Worm (Caenorhabditis elegans) whole organism, mixed stage, embryonic: Measurements from ENCODE around the gene noca-2.

Experiments used
- bed-3 ChIP-seq: fragments of 200-800 bp; sonication (Bioruptor generic); optimal IDR thresholded peaks from 3 replicates; lab custom pipeline; 2018; ENCODE audit warnings: mild to moderate bottlenecking, missing genetic modification characterization, moderate library complexity, missing compliant biosample characterization
- ceh-39 ChIP-seq: fragments of 150-350 bp; optimal IDR thresholded peaks from 2 replicates; lab custom pipeline; 2014; ENCODE audit warnings: missing biosample characterization, missing genetic modification characterization
- ceh-43 ChIP-seq: fragments of 200-800 bp; sonication (Bioruptor generic); optimal IDR thresholded peaks from 2 replicates; lab custom pipeline; 2018; ENCODE audit warnings: mild to moderate bottlenecking, missing genetic modification characterization, moderate library complexity, missing compliant biosample characterization
- ceh-83 ChIP-seq: fragments of 200-800 bp; sonication (Bioruptor generic); optimal IDR thresholded peaks from 2 replicates; lab custom pipeline; 2018; ENCODE audit warnings: mild to moderate bottlenecking, missing genetic modification characterization, missing compliant biosample characterization
- ces-1 ChIP-seq: fragments of 150-350 bp; optimal IDR thresholded peaks from 2 replicates; lab custom pipeline; 2014; ENCODE audit warnings: missing biosample characterization, missing genetic modification reagents, missing genetic modification characterization
- cnd-1 ChIP-seq: fragments of 200-800 bp; sonication (Bioruptor generic); optimal IDR thresholded peaks from 2 replicates; lab custom pipeline; 2018; ENCODE audit warnings: mild to moderate bottlenecking, missing genetic modification characterization, missing compliant biosample characterization
- drap-1 ChIP-seq: fragments of 200-800 bp; sonication (Bioruptor generic); optimal IDR thresholded peaks from 3 replicates; lab custom pipeline; 2018; ENCODE audit warnings: mild to moderate bottlenecking, missing genetic modification characterization, missing compliant biosample characterization
- elt-1 ChIP-seq: sonication (generic microtip); optimal IDR thresholded peaks from 2 replicates; lab custom pipeline; 2017; ENCODE audit warnings: missing genetic modification characterization, mild to moderate bottlenecking, missing compliant biosample characterization, antibody characterized with exemption, moderate library complexity, borderline replicate concordance; ENCODE audit not compliant: insufficient read depth
- elt-3 ChIP-seq: fragments of 150-350 bp; optimal IDR thresholded peaks from 2 replicates; lab custom pipeline; 2014; ENCODE audit warnings: missing biosample characterization, missing genetic modification characterization
- flh-1 ChIP-seq: fragments of 200-800 bp; sonication (Bioruptor generic); optimal IDR thresholded peaks from 2 replicates; lab custom pipeline; 2018; ENCODE audit warnings: mild to moderate bottlenecking, missing genetic modification characterization, moderate library complexity, missing compliant biosample characterization
- ham-2 ChIP-seq: fragments of 200-800 bp; sonication (Bioruptor generic); optimal IDR thresholded peaks from 2 replicates; lab custom pipeline; 2018; ENCODE audit warnings: mild to moderate bottlenecking, missing genetic modification characterization, missing compliant biosample characterization
- hlh-1 ChIP-seq: fragments of 150-350 bp; optimal IDR thresholded peaks from 2 replicates; lab custom pipeline; 2014; ENCODE audit warnings: missing biosample characterization, missing genetic modification reagents, missing genetic modification characterization
- lin-32 ChIP-seq: fragments of 200-800 bp; sonication (Bioruptor generic); optimal IDR thresholded peaks from 2 replicates; lab custom pipeline; 2018; ENCODE audit warnings: mild to moderate bottlenecking, missing genetic modification characterization, missing compliant biosample characterization
- lsy-2 ChIP-seq: fragments of 150-350 bp; optimal IDR thresholded peaks from 2 replicates; lab custom pipeline; 2014; ENCODE audit warnings: missing biosample characterization, missing genetic modification characterization
- mab-5 ChIP-seq: fragments of 150-350 bp; optimal IDR thresholded peaks from 2 replicates; lab custom pipeline; 2014; ENCODE audit warnings: missing biosample characterization, missing genetic modification characterization
- mep-1 ChIP-seq: fragments of 150-350 bp; optimal IDR thresholded peaks from 2 replicates; lab custom pipeline; 2017; ENCODE audit warnings: missing biosample characterization, missing genetic modification reagents, missing genetic modification characterization, inconsistent platforms
- mls-2 ChIP-seq: sonication (generic microtip); optimal IDR thresholded peaks from 2 replicates; lab custom pipeline; 2016; ENCODE audit warnings: mild to moderate bottlenecking, missing genetic modification characterization, moderate library complexity, missing compliant biosample characterization
- nhr-12 ChIP-seq: fragments of 150-350 bp; optimal IDR thresholded peaks from 2 replicates; lab custom pipeline; 2014; ENCODE audit warnings: missing biosample characterization, missing genetic modification characterization
- nhr-2 ChIP-seq: fragments of 150-350 bp; optimal IDR thresholded peaks from 2 replicates; lab custom pipeline; 2014; ENCODE audit warnings: missing biosample characterization, missing genetic modification characterization
- nhr-237 ChIP-seq: fragments of 150-350 bp; optimal IDR thresholded peaks from 2 replicates; lab custom pipeline; 2014; ENCODE audit warnings: missing biosample characterization, missing genetic modification characterization
- nhr-76 ChIP-seq: sonication (generic microtip); optimal IDR thresholded peaks from 2 replicates; lab custom pipeline; 2017; ENCODE audit warnings: missing biosample characterization, missing genetic modification characterization
- pha-4 ChIP-seq: fragments of 150-350 bp; optimal IDR thresholded peaks from 2 replicates; lab custom pipeline; 2018; ENCODE audit warnings: missing biosample characterization, missing genetic modification reagents, missing genetic modification characterization
- sem-2 ChIP-seq: fragments of 200-800 bp; sonication (Bioruptor generic); optimal IDR thresholded peaks from 2 replicates; lab custom pipeline; 2018; ENCODE audit warnings: mild to moderate bottlenecking, missing genetic modification characterization, missing compliant biosample characterization
- snpc-4 ChIP-seq: fragments of 150-350 bp; optimal IDR thresholded peaks from 2 replicates; lab custom pipeline; 2014; ENCODE audit warnings: missing biosample characterization, missing genetic modification characterization
- sptf-1 ChIP-seq: sonication (generic microtip); optimal IDR thresholded peaks from 2 replicates; lab custom pipeline; 2017; ENCODE audit warnings: mild to moderate bottlenecking, missing genetic modification characterization, moderate library complexity, missing compliant biosample characterization
- tbx-8 ChIP-seq: fragments of 200-800 bp; sonication (Bioruptor generic); optimal IDR thresholded peaks from 2 replicates; lab custom pipeline; 2018; ENCODE audit warnings: mild to moderate bottlenecking, missing genetic modification characterization, moderate library complexity, missing compliant biosample characterization
- unc-120 ChIP-seq: sonication (generic microtip); optimal IDR thresholded peaks from 2 replicates; lab custom pipeline; 2017; ENCODE audit warnings: missing genetic modification characterization, missing compliant biosample characterization; ENCODE audit not compliant: poor library complexity, severe bottlenecking
- unc-62 ChIP-seq: fragments of 150-350 bp; optimal IDR thresholded peaks from 2 replicates; lab custom pipeline; 2014; ENCODE audit warnings: missing biosample characterization, missing genetic modification reagents, missing genetic modification characterization
- ztf-11 ChIP-seq: fragments of 150-350 bp; optimal IDR thresholded peaks from 2 replicates; lab custom pipeline; 2014; ENCODE audit warnings: missing biosample characterization, missing genetic modification characterization

Gene noca-2

DNA sequence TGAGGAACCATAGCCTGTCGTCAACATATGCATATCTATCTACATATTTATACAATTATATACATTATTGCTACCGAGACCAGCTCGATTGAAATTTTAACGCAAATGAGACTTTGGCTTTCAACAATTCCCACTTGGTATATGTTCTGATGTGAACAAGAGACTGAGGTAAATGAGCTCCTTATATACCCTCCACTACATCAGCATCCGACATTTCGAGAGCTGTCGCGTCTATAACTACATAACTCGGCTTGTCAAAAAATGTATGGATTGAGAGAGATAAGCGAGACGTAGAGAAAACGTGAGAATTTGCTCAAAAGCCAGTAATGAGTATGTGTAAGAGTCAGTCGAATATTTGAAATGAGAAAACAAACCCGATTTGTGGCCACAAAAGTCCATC, 43.5 kb upstream of the noca-2 start:
- no peak for TF ChIP-seq ceh-39 (tag; lab: Kevin White, UChicago)
- no peak for TF ChIP-seq ceh-43 (GFP tag; lab: Kevin White, UChicago)
- TF ChIP-seq nhr-2 (tag; lab: Kevin White, UChicago), result no peak

DNA sequence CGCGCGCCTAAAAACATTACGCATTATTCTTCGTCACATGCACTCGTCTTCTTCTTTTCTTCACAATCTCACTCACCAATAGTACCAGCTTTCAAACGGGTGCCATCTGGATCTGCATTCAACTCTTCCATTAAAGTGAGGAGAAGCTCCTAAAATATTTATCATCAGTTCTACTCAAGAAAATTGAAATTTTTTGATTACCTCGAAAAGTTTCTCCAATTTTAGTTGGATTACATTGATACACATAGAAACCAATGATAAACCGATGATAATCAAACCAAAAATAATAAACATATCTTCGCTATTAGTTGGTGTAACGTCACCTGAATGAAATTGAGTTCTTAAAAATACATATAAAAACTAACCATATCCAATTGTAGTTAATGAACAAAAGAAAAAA, 42.3 kb upstream of the noca-2 start:
- TF ChIP-seq lsy-2 (tag; lab: Kevin White, UChicago) (no peak), ceh-39 (tag; lab: Kevin White, UChicago) (no peak), elt-3 (tag; lab: Kevin White, UChicago) (no peak), flh-1 (no peak), hlh-1 (tag; lab: Kevin White, UChicago) (no peak), snpc-4 (tag; lab: Kevin White, UChicago) (no peak), nhr-12 (tag; lab: Kevin White, UChicago) (no peak), pha-4 (no peak), ham-2 (no peak), mab-5 (no peak), unc-120 (tag; lab: Kevin White, UChicago) (no peak), mep-1 (no peak), lin-32 (no peak), unc-62 (GFP tag; lab: Kevin White, UChicago) (no peak)

DNA sequence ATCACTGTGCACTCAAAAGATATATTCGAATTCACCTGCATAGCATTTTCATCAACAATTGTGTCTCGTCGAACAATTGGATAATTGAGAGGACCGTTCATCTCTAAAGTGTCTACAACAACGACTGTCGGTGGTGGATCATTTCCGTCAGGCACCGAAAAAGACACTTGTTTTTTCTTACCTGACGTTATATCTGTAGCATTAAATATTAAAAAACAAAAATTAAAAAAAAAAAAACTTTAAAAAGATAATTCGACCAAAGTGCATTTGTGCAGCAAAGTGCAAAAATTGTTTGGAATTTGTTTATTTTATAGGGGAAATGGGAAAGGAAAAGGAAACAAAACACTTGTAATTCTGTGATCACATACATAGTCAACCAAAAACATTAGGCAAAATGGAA, 39.9 kb upstream of the noca-2 start, which contains the start of gene twk-44:
TSS of gene twk-44 (minus strand) at position 101 of the 400 bp plus-strand sequence.
- TF ChIP-seq elt-1 (tag; lab: Kevin White, UChicago) (no peak), lin-32 (no peak), ham-2 (no peak), ces-1 (no peak), nhr-12 (tag; lab: Kevin White, UChicago) (no peak), sem-2 (GFP tag; lab: Kevin White, UChicago) (no peak), pha-4 (no peak), nhr-2 (tag; lab: Kevin White, UChicago) (no peak), mls-2 (tag; lab: Kevin White, UChicago) (no peak), mep-1 (no peak), sptf-1 (tag; lab: Kevin White, UChicago) (no peak), ceh-83 (GFP tag; lab: Kevin White, UChicago) (no peak), mab-5 (no peak), tbx-8 (no peak), drap-1 (GFP tag; lab: Kevin White, UChicago) (no peak), unc-120 (tag; lab: Kevin White, UChicago) (no peak), bed-3 (GFP tag; lab: Kevin White, UChicago) (no peak), nhr-237 (no peak)

DNA sequence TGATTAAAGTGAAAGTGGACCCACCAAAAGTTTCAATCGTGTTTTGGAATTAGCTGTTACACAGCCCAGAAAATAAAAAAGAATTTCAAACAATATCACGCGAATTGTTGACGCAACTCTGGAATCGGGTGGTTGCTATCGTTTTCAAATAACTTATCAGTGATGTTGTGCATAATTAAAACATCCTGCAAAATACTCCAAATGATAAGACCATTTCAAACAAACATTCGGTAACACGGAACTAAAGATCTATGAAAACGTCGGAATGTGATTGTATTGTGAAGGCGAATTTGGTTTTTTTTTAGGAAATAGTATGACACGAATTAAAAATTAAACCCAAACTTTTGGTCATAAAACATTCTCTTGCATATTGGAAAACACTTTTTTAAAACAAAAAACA, 38.3 kb upstream of the noca-2 start, which contains the start of gene spp-30:
TSS of gene spp-30 (minus strand) at position 101 of the 400 bp plus-strand sequence.
- TF ChIP-seq snpc-4 (tag; lab: Kevin White, UChicago), result no peak
- no peak for TF ChIP-seq tbx-8
- no peak for TF ChIP-seq mls-2 (tag; lab: Kevin White, UChicago)
- no peak for TF ChIP-seq nhr-76 (tag; lab: Kevin White, UChicago)
- no peak for TF ChIP-seq cnd-1 (tag; lab: Kevin White, UChicago)

DNA sequence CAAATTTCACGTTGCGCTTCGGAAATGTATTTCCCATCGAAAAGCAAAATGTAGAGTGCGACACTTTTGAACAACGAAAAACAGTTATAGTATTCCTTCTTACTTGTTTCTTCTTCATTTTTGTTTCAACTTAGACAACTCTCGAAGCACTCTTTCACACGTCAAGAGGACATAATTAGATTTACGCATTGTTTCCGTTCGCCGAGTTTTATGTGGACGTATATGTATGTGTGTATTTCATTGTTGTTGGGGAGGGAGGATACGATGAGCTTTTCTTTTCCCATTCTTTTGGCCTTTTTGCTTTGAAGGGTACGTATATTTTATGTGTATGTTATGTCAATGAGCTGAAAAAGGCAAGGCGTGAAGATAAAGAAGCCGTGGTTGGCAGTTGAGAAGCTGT, 36.4 kb upstream of the noca-2 start:
- TF ChIP-seq cnd-1 (tag; lab: Kevin White, UChicago) (no peak), nhr-76 (tag; lab: Kevin White, UChicago) (no peak), ces-1 (peak; percentile 89), ztf-11 (tag; lab: Kevin White, UChicago) (no peak), mep-1 (no peak), unc-62 (GFP tag; lab: Kevin White, UChicago) (no peak)

DNA sequence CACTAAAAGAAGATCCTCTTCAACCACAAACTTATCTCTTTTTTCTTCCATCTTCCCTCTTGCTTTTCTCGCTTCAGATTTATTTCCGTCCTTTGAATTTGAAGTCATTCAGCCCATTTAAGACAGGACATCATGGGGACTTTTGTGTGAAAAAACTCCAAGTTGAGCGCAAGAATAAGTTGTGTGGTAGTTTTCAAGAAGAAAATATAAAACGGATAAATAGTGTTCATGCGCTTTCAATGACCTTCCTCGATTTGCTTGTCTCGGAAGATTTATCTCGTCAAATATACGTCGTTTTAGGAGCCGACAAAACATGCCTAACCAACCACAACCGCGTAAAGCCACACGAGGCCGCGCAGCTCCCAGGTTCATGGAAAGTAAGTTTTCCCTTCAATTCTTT, 34.8 kb upstream of the noca-2 start, which contains the start of gene sto-6:
TSS of gene sto-6 (plus strand) at position 301 of the 400 bp plus-strand sequence.
- TF ChIP-seq nhr-76 (tag; lab: Kevin White, UChicago), result no peak
- TF ChIP-seq tbx-8, result no peak
- TF ChIP-seq, all 35 proteins: peak for 0
